Fruit fly (Drosophila melanogaster): Measurements from ENCODE around the gene Yod1.

Gene Yod1

DNA sequence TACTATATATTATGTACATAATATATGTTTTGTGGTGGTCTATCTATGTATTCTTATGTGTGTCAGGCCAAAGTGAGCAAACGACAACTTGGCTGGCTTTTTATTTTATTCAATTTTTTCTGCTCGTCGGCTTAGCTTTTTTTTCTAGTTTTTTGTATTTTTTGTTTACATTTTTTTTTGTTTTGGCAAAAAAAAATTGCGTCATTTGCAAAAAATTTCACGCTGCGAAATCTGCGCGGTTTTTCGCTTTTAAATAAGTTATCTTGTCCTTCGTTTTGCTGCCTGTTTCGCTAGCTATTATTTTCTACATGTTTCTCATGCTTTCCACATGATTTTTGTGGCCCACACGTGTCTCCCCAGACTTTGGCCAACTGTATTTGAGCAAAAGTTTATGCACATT, 38.8 kb downstream of the Yod1 start:
- TF ChIP-seq Ets65A (GFP tag): peak; percentile 23
- TF ChIP-seq TFAM (GFP tag; optimal IDR thresholded peaks at IDR 0.05): no peak

dm6 chr3L:5176071-5176470, 42.4 kb downstream of the Yod1 start:
- TF ChIP-seq nerfin-2 (GFP tag; IDR thresholded peaks at IDR 0.05; ENCODE audit: partially characterized antibody) (no peak), vvl (GFP tag; IDR thresholded peaks at IDR 0.05) (no peak), sug (tag; optimal IDR thresholded peaks at IDR 0.05) (no peak), Med (GFP tag) (peak; percentile 64)

DNA sequence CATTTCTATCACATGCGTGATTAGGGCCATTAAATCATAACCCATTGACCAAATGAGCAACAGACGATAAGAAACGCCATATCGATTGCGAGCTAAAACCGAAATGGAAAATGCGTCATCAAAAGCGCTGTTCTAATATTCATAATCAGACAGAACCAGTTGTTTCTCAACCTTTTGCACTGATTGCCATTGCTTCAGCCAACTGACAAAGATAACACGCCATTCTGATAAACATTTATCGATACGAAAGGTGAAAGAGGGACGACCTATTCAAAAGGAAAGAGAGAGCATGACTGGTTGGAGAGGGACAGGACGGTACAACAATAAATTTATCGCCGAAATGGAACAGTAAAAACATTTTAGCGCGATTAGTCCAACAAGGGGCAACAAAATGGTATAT, 43.1 kb downstream of the Yod1 start:
- TF ChIP-seq caup (GFP tag; optimal IDR thresholded peaks at IDR 0.05; ENCODE audit: severe bottlenecking) (peak; percentile 27), sd (tag; optimal IDR thresholded peaks at IDR 0.05) (peak; percentile 53), exex (tag; optimal IDR thresholded peaks at IDR 0.05) (peak; percentile 88), CG15479 (GFP tag; optimal IDR thresholded peaks at IDR 0.05) (peak; percentile 68), Ssrp (tag; optimal IDR thresholded peaks at IDR 0.05) (no peak), CG7745 (tag; optimal IDR thresholded peaks at IDR 0.05) (no peak), Hr78 (GFP tag; optimal IDR thresholded peaks at IDR 0.05) (peak in 1 of 2 experiments; percentile 60), GATAe (GFP tag; conservative IDR thresholded peaks at IDR 0.05) (peak; percentile 40), lab (GFP tag; optimal IDR thresholded peaks at IDR 0.05) (peak; percentile 59), sug (tag; optimal IDR thresholded peaks at IDR 0.05) (peak; percentile 63), Ets65A (GFP tag) (peak; percentile 72), grn (GFP tag; optimal IDR thresholded peaks at IDR 0.05) (peak; percentile 62), sens-2 (GFP tag; IDR thresholded peaks at IDR 0.05) (peak; percentile 35; the same call in 1 of the 2 replicates), chm (GFP tag; IDR thresholded peaks at IDR 0.05) (no peak), jigr1 (GFP tag; IDR thresholded peaks at IDR 0.05) (no peak), CG34376 (GFP tag; optimal IDR thresholded peaks at IDR 0.05) (peak; percentile 34), Pdp1 (GFP tag; optimal IDR thresholded peaks at IDR 0.05) (peak in 1 of 2 experiments; percentile 13), mirr (GFP tag; optimal IDR thresholded peaks at IDR 0.05) (peak; percentile 92), CG12104 (GFP tag; optimal IDR thresholded peaks at IDR 0.05) (no peak), hbn (GFP tag; IDR thresholded peaks at IDR 0.05; ENCODE audit: partially characterized antibody) (no peak), cwo (GFP tag; optimal IDR thresholded peaks at IDR 0.05) (peak; percentile 40), bowl (GFP tag; IDR thresholded peaks at IDR 0.05) (no peak), Spps (tag; optimal IDR thresholded peaks at IDR 0.05) (no peak), ab (GFP tag; optimal IDR thresholded peaks at IDR 0.05) (no peak)

DNA sequence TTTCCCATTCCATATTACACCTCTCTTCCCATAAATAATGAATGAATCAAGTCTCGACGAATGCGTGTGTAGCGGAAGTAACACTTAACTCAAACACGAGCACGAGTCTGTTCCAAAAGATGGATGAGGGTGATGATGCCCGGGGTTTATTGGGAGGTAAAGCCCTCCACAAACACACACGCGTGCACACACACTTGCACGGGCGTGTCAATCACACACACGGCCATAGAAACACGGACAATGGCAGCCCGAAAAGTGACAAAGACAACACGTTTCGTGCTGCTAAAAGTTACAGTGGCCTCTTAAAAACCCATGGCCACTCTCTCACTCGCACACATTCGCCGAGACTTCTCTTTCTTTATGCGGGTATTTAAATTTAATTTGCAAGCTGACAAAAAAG, 45.2 kb downstream of the Yod1 start:
- TF ChIP-seq cg (GFP tag; optimal IDR thresholded peaks at IDR 0.05): peak; percentile 32
- TF ChIP-seq gcm (GFP tag; optimal IDR thresholded peaks at IDR 0.05): peak; percentile 28
- TF ChIP-seq sd (tag; optimal IDR thresholded peaks at IDR 0.05): no peak
- TF ChIP-seq hb (GFP tag; IDR thresholded peaks at IDR 0.05; ENCODE audit: partially characterized antibody): no peak
- TF ChIP-seq Hey (tag; optimal IDR thresholded peaks at IDR 0.05): peak; percentile 76
- no peak for TF ChIP-seq pum (GFP tag; optimal IDR thresholded peaks at IDR 0.05)
- TF ChIP-seq CG13123 (GFP tag; optimal IDR thresholded peaks at IDR 0.05): no peak
- TF ChIP-seq slou (GFP tag; optimal IDR thresholded peaks at IDR 0.05): no peak
- TF ChIP-seq CG11093 (GFP tag; IDR thresholded peaks at IDR 0.05): no peak
- peak; percentile 16 for TF ChIP-seq cwo (GFP tag; optimal IDR thresholded peaks at IDR 0.05)
- TF ChIP-seq br (optimal IDR thresholded peaks at IDR 0.05): no peak
- TF ChIP-seq CG10321 (GFP tag; IDR thresholded peaks at IDR 0.05): 0 out of 2 replicates have a peak, but pooled peaks have one; percentile 5
- no peak for TF ChIP-seq gcm2 (GFP tag; optimal IDR thresholded peaks at IDR 0.05)
- TF ChIP-seq CG4854 (GFP tag; optimal IDR thresholded peaks at IDR 0.05): no peak
- peak; percentile 4 for TF ChIP-seq pros (GFP tag; optimal IDR thresholded peaks at IDR 0.05)
- TF ChIP-seq Ets65A (GFP tag): peak; percentile 21
- TF ChIP-seq CG14965 (GFP tag; optimal IDR thresholded peaks at IDR 0.05; ENCODE audit: borderline replicate concordance): no peak
- peak; percentile 72 for TF ChIP-seq Med (GFP tag)
- no peak for TF ChIP-seq CG11398 (GFP tag; optimal IDR thresholded peaks at IDR 0.05)
- no peak for TF ChIP-seq NC2α (GFP tag; optimal IDR thresholded peaks at IDR 0.05)
- no peak for TF ChIP-seq pnt (GFP tag; optimal IDR thresholded peaks at IDR 0.05)
- no peak for TF ChIP-seq Drgx (GFP tag; IDR thresholded peaks at IDR 0.05)

Measured in whole organism, embryonic.